Worm (Caenorhabditis elegans) whole organism, mixed stage, embryonic: ENCODE results near the gene snb-2.

Source experiments
- M03D4.4 ChIP-seq: sonication (generic microtip); optimal IDR thresholded peaks from 2 replicates; lab custom pipeline; 2017; ENCODE audit warnings: mild to moderate bottlenecking, missing genetic modification characterization, missing compliant biosample characterization
- bed-3 ChIP-seq: fragments of 200-800 bp; sonication (Bioruptor generic); optimal IDR thresholded peaks from 3 replicates; lab custom pipeline; 2018; ENCODE audit warnings: mild to moderate bottlenecking, missing genetic modification characterization, moderate library complexity, missing compliant biosample characterization
- blmp-1 ChIP-seq: fragments of 150-350 bp; optimal IDR thresholded peaks from 2 replicates; lab custom pipeline; 2014; ENCODE audit warnings: missing biosample characterization, missing genetic modification characterization
- ceh-39 ChIP-seq: fragments of 150-350 bp; optimal IDR thresholded peaks from 2 replicates; lab custom pipeline; 2014; ENCODE audit warnings: missing biosample characterization, missing genetic modification characterization
- ceh-43 ChIP-seq: fragments of 200-800 bp; sonication (Bioruptor generic); optimal IDR thresholded peaks from 2 replicates; lab custom pipeline; 2018; ENCODE audit warnings: mild to moderate bottlenecking, missing genetic modification characterization, moderate library complexity, missing compliant biosample characterization
- ceh-83 ChIP-seq: fragments of 200-800 bp; sonication (Bioruptor generic); optimal IDR thresholded peaks from 2 replicates; lab custom pipeline; 2018; ENCODE audit warnings: mild to moderate bottlenecking, missing genetic modification characterization, missing compliant biosample characterization
- ces-1 ChIP-seq: fragments of 150-350 bp; optimal IDR thresholded peaks from 2 replicates; lab custom pipeline; 2014; ENCODE audit warnings: missing biosample characterization, missing genetic modification reagents, missing genetic modification characterization
- cnd-1 ChIP-seq: fragments of 200-800 bp; sonication (Bioruptor generic); optimal IDR thresholded peaks from 2 replicates; lab custom pipeline; 2018; ENCODE audit warnings: mild to moderate bottlenecking, missing genetic modification characterization, missing compliant biosample characterization
- drap-1 ChIP-seq: fragments of 200-800 bp; sonication (Bioruptor generic); optimal IDR thresholded peaks from 3 replicates; lab custom pipeline; 2018; ENCODE audit warnings: mild to moderate bottlenecking, missing genetic modification characterization, missing compliant biosample characterization
- elt-1 ChIP-seq: sonication (generic microtip); optimal IDR thresholded peaks from 2 replicates; lab custom pipeline; 2017; ENCODE audit warnings: missing genetic modification characterization, mild to moderate bottlenecking, missing compliant biosample characterization, antibody characterized with exemption, moderate library complexity, borderline replicate concordance; ENCODE audit not compliant: insufficient read depth
- elt-3 ChIP-seq: fragments of 150-350 bp; optimal IDR thresholded peaks from 2 replicates; lab custom pipeline; 2014; ENCODE audit warnings: missing biosample characterization, missing genetic modification characterization
- flh-1 ChIP-seq: fragments of 200-800 bp; sonication (Bioruptor generic); optimal IDR thresholded peaks from 2 replicates; lab custom pipeline; 2018; ENCODE audit warnings: mild to moderate bottlenecking, missing genetic modification characterization, moderate library complexity, missing compliant biosample characterization
- ham-2 ChIP-seq: fragments of 200-800 bp; sonication (Bioruptor generic); optimal IDR thresholded peaks from 2 replicates; lab custom pipeline; 2018; ENCODE audit warnings: mild to moderate bottlenecking, missing genetic modification characterization, missing compliant biosample characterization
- hlh-1 ChIP-seq: fragments of 150-350 bp; optimal IDR thresholded peaks from 2 replicates; lab custom pipeline; 2014; ENCODE audit warnings: missing biosample characterization, missing genetic modification reagents, missing genetic modification characterization
- lin-13 ChIP-seq: fragments of 150-350 bp; optimal IDR thresholded peaks from 2 replicates; lab custom pipeline; 2014; ENCODE audit warnings: missing biosample characterization, missing genetic modification characterization
- mab-5 ChIP-seq: fragments of 150-350 bp; optimal IDR thresholded peaks from 2 replicates; lab custom pipeline; 2014; ENCODE audit warnings: missing biosample characterization, missing genetic modification characterization
- mep-1 ChIP-seq: fragments of 150-350 bp; optimal IDR thresholded peaks from 2 replicates; lab custom pipeline; 2017; ENCODE audit warnings: missing biosample characterization, missing genetic modification reagents, missing genetic modification characterization, inconsistent platforms
- mls-2 ChIP-seq: sonication (generic microtip); optimal IDR thresholded peaks from 2 replicates; lab custom pipeline; 2016; ENCODE audit warnings: mild to moderate bottlenecking, missing genetic modification characterization, moderate library complexity, missing compliant biosample characterization
- nhr-12 ChIP-seq: fragments of 150-350 bp; optimal IDR thresholded peaks from 2 replicates; lab custom pipeline; 2014; ENCODE audit warnings: missing biosample characterization, missing genetic modification characterization
- nhr-2 ChIP-seq: fragments of 150-350 bp; optimal IDR thresholded peaks from 2 replicates; lab custom pipeline; 2014; ENCODE audit warnings: missing biosample characterization, missing genetic modification characterization
- nhr-237 ChIP-seq: fragments of 150-350 bp; optimal IDR thresholded peaks from 2 replicates; lab custom pipeline; 2014; ENCODE audit warnings: missing biosample characterization, missing genetic modification characterization
- nhr-28 ChIP-seq: fragments of 150-350 bp; optimal IDR thresholded peaks from 2 replicates; lab custom pipeline; 2014; ENCODE audit warnings: missing biosample characterization, missing genetic modification characterization
- nhr-76 ChIP-seq: sonication (generic microtip); optimal IDR thresholded peaks from 2 replicates; lab custom pipeline; 2017; ENCODE audit warnings: missing biosample characterization, missing genetic modification characterization
- pha-4 ChIP-seq: fragments of 150-350 bp; optimal IDR thresholded peaks from 2 replicates; lab custom pipeline; 2018; ENCODE audit warnings: missing biosample characterization, missing genetic modification reagents, missing genetic modification characterization
- snpc-4 ChIP-seq: fragments of 150-350 bp; optimal IDR thresholded peaks from 2 replicates; lab custom pipeline; 2014; ENCODE audit warnings: missing biosample characterization, missing genetic modification characterization
- sptf-1 ChIP-seq: sonication (generic microtip); optimal IDR thresholded peaks from 2 replicates; lab custom pipeline; 2017; ENCODE audit warnings: mild to moderate bottlenecking, missing genetic modification characterization, moderate library complexity, missing compliant biosample characterization
- tbx-8 ChIP-seq: fragments of 200-800 bp; sonication (Bioruptor generic); optimal IDR thresholded peaks from 2 replicates; lab custom pipeline; 2018; ENCODE audit warnings: mild to moderate bottlenecking, missing genetic modification characterization, moderate library complexity, missing compliant biosample characterization
- unc-120 ChIP-seq: sonication (generic microtip); optimal IDR thresholded peaks from 2 replicates; lab custom pipeline; 2017; ENCODE audit warnings: missing genetic modification characterization, missing compliant biosample characterization; ENCODE audit not compliant: poor library complexity, severe bottlenecking
- unc-39 ChIP-seq: fragments of 150-350 bp; optimal IDR thresholded peaks from 2 replicates; lab custom pipeline; 2014; ENCODE audit warnings: missing biosample characterization, missing genetic modification characterization
- unc-62 ChIP-seq: fragments of 150-350 bp; optimal IDR thresholded peaks from 2 replicates; lab custom pipeline; 2014; ENCODE audit warnings: missing biosample characterization, missing genetic modification reagents, missing genetic modification characterization
- zip-8 ChIP-seq: fragments of 150-350 bp; optimal IDR thresholded peaks from 2 replicates; lab custom pipeline; 2014; ENCODE audit warnings: missing biosample characterization, missing genetic modification characterization
- ztf-11 ChIP-seq: fragments of 150-350 bp; optimal IDR thresholded peaks from 2 replicates; lab custom pipeline; 2014; ENCODE audit warnings: missing biosample characterization, missing genetic modification characterization

The snb-2 gene

DNA sequence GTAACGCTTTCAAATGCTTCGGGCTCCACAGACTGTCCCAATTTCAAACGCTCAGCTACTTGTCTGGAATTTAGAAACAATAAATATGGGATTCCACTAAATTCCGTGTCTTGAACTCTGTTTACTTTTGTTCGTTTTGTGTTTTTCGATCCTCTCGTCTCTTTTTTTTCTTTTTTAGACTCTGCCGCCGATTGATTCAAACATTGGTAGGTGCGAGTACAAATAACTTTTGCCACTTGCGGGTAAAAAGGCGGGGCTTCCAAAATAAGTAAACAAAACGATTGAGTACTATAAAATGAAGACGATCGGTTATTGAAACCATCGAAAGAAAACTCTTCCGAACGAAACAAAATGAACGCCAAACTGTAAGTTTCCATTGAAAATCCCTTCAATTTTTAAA is 19.4 kb upstream of the snb-2 start, which contains the start of gene fipr-2:
fipr-2 (plus strand) TSS at position 245 of the 400 bp plus-strand sequence.
- no peak for TF ChIP-seq hlh-1 (tag; lab: Kevin White, UChicago)
- TF ChIP-seq nhr-237: no peak
- no peak for TF ChIP-seq mab-5 (tag; lab: Kevin White, UChicago)
- TF ChIP-seq mep-1 (tag; lab: Kevin White, UChicago): no peak
- TF ChIP-seq drap-1 (GFP tag; lab: Kevin White, UChicago): no peak
- TF ChIP-seq mls-2 (tag; lab: Kevin White, UChicago): no peak
- TF ChIP-seq sptf-1 (tag; lab: Kevin White, UChicago): no peak
- TF ChIP-seq ztf-11 (tag; lab: Kevin White, UChicago): no peak
- TF ChIP-seq snpc-4 (tag; lab: Kevin White, UChicago): no peak
- no peak for TF ChIP-seq nhr-76
- TF ChIP-seq unc-62 (GFP tag; lab: Kevin White, UChicago): no peak
- TF ChIP-seq nhr-28 (tag; lab: Kevin White, UChicago): no peak
- no peak for TF ChIP-seq bed-3 (GFP tag; lab: Kevin White, UChicago)
- TF ChIP-seq blmp-1 (tag; lab: Kevin White, UChicago): no peak
- TF ChIP-seq elt-3 (tag; lab: Kevin White, UChicago): no peak
- TF ChIP-seq ceh-43 (GFP tag; lab: Kevin White, UChicago): no peak

DNA sequence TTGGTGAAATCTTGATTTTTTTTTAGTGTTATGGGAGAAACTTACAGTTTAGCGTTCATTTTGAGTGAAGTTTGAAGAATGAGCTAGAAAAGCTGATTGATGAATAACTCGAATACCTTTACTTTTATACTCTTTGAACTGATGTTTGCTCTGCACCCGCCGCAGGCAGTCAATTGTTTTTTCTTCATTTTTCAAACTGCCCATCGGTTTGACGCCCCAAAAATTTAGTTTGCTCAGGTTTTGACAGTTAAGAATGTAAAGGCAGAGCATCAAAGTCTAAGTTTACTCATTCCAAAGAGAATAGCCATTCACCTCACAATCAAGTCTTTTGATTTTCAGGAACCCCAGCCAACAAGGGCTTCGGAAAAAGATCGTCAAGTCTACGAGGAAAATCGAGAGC is 15.9 kb upstream of the snb-2 start, which contains the start of gene fipr-1:
fipr-1 (minus strand) TSS at position 101 of the 400 bp plus-strand sequence.
- TF ChIP-seq cnd-1 (tag; lab: Kevin White, UChicago) (no peak), M03D4.4 (no peak), nhr-76 (no peak), lin-13 (tag; lab: Kevin White, UChicago) (no peak), mab-5 (tag; lab: Kevin White, UChicago) (no peak), mep-1 (tag; lab: Kevin White, UChicago) (no peak), unc-62 (GFP tag; lab: Kevin White, UChicago) (no peak), nhr-2 (no peak), unc-39 (tag; lab: Kevin White, UChicago) (no peak), sptf-1 (tag; lab: Kevin White, UChicago) (no peak)

DNA sequence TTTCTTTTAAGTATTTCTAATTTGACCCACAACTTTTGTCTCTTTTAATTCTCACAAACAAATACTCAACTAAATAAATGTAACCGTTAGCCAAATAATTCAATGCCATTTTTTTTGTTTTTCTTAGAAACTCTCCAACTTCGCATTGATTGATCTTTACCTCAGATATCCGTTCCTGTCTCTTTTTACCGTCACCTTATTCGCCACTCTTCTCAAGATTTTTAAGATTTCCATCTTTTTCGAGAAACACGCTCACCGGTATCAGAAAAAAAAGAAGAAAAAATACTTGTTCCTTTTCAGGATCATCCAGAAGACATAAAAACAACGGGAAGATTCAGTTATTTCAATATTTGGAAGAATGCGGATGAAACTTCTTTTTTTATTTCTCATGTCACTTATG is 12.6 kb upstream of the snb-2 start, which contains the start of gene F23H12.5:
F23H12.5 (plus strand) TSS at position 301 of the 400 bp plus-strand sequence.
- TF ChIP-seq cnd-1 (tag; lab: Kevin White, UChicago) (no peak), ces-1 (no peak), nhr-12 (no peak), tbx-8 (no peak), pha-4 (tag; lab: Kevin White, UChicago) (no peak), ceh-39 (tag; lab: Kevin White, UChicago) (no peak), flh-1 (no peak), nhr-76 (no peak), zip-8 (tag; lab: Kevin White, UChicago) (no peak), ham-2 (GFP tag; lab: Kevin White, UChicago) (no peak), blmp-1 (tag; lab: Kevin White, UChicago) (no peak), hlh-1 (tag; lab: Kevin White, UChicago) (no peak), ztf-11 (tag; lab: Kevin White, UChicago) (no peak), drap-1 (GFP tag; lab: Kevin White, UChicago) (no peak), elt-1 (tag; lab: Kevin White, UChicago) (no peak), unc-62 (GFP tag; lab: Kevin White, UChicago) (no peak), ceh-43 (GFP tag; lab: Kevin White, UChicago) (no peak), mab-5 (tag; lab: Kevin White, UChicago) (no peak), nhr-237 (no peak)

DNA sequence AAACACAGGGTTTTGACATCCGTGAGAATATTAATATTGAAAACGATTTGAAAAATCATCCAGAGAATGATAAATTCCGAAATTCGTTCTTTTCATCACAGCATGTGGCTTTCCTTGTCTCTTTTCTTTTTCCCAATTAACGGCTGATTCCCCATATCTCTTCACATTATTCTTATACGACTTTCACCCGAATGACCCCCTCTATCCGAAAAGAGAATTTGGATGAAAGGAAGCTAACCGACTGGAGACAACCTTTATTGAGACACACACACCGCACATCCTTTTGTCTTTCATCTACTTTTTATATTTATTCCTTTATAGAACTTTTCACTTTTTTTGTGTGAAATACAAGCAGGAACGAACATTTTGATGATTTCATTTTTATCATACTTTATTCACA is 11.9 kb upstream of the snb-2 start:
- TF ChIP-seq zip-8 (tag; lab: Kevin White, UChicago) (no peak), M03D4.4 (no peak), nhr-76 (no peak), mab-5 (tag; lab: Kevin White, UChicago) (no peak), blmp-1 (tag; lab: Kevin White, UChicago) (peak; percentile 83)

DNA sequence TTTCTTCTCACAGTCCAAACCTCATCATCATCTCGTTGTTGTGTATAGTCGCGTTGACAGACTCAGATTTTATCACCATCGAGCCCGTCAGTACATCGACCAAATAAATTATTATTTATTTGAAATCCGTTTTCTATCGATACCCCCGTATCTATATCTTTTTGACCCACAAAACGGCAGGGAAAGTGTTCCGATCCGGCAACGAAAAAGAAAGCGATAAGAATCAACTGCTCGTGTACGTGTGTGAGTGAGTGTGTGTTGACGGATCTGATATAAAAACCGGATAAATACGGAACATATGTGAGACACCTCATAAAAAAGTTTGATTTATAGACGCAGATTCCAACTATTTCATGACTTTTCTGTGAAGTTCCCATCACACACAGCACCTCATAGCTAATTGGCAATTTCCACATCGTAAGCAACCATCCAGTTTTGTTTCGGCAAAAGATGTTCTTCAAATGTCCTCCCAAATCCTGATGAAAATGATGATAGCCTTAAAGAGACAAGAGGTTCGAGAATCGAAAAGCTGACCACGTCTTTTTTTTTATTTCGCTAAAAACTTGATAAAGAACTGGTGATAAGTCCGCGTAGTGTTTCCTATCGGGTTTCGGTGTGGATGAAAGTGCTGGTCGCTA is 8.6 kb upstream of the snb-2 start:
- TF ChIP-seq ham-2 (GFP tag; lab: Kevin White, UChicago) (peak; percentile 16), M03D4.4 (peak; percentile 39), nhr-76 (no peak), unc-120 (tag; lab: Kevin White, UChicago) (no peak), nhr-2 (no peak), tbx-8 (peak; percentile 6), blmp-1 (tag; lab: Kevin White, UChicago) (peak; percentile 8), unc-39 (tag; lab: Kevin White, UChicago) (no peak), ceh-83 (no peak), elt-1 (tag; lab: Kevin White, UChicago) (peak; percentile 87), unc-62 (GFP tag; lab: Kevin White, UChicago) (peak; percentile 50), snpc-4 (tag; lab: Kevin White, UChicago) (no peak), mep-1 (tag; lab: Kevin White, UChicago) (no peak)
